Fruit fly (Drosophila melanogaster) whole organism, embryonic: ENCODE measurements around the gene Pex5.
A peak's percentile ranks its signal among the peaks of the same experiment; 100 is the strongest.

Experiments
- Ada2b ChIP-seq: fragments of 200-800 bp; sonication (Bioruptor generic); IDR thresholded peaks from 2 replicates; pipeline ENCODE4 v1.3.6; 2022; ENCODE audit warnings: missing biosample characterization, missing genetic modification characterization
- Adf1 ChIP-seq: fragments of 200-800 bp; sonication (Bioruptor generic); IDR thresholded peaks from 2 replicates; pipeline ENCODE4 v1.3.6; 2022; ENCODE audit warnings: missing biosample characterization, missing genetic modification characterization
- Atf3 ChIP-seq: fragments of 200-800 bp; sonication (Bioruptor generic); optimal IDR thresholded peaks from 3 replicates; lab custom pipeline; 2016; ENCODE audit warnings: missing biosample characterization, missing genetic modification characterization
- C15 ChIP-seq: fragments of 200-800 bp; sonication (Bioruptor generic); IDR thresholded peaks from 3 replicates; pipeline ENCODE4 v1.3.6; 2022; ENCODE audit warnings: missing biosample characterization, missing genetic modification characterization
- CG11085 ChIP-seq: fragments of 200-800 bp; sonication (Bioruptor generic); IDR thresholded peaks from 2 replicates; pipeline ENCODE4 v1.3.6; 2022; ENCODE audit warnings: missing biosample characterization, missing genetic modification characterization
- CG11247 ChIP-seq: fragments of 200-800 bp; sonication (Bioruptor generic); IDR thresholded peaks from 2 replicates; pipeline ENCODE4 v1.3.6; 2022; ENCODE audit warnings: missing biosample characterization, missing genetic modification characterization
- CG11456 ChIP-seq: fragments of 200-800 bp; sonication (Bioruptor generic); IDR thresholded peaks from 3 replicates; pipeline ENCODE4 v1.3.6; 2022; ENCODE audit warnings: missing biosample characterization, missing genetic modification characterization
- CG14965 ChIP-seq: fragments of 200-800 bp; sonication (Bioruptor generic); optimal IDR thresholded peaks from 2 replicates; lab custom pipeline; 2016; ENCODE audit warnings: missing biosample characterization, missing genetic modification characterization, borderline replicate concordance
- CG15073 ChIP-seq: fragments of 200-800 bp; sonication (Bioruptor generic); optimal IDR thresholded peaks from 2 replicates; lab custom pipeline; 2016; ENCODE audit warnings: missing biosample characterization, missing genetic modification characterization
- CG1603 ChIP-seq: fragments of 200-800 bp; sonication (Bioruptor generic); optimal IDR thresholded peaks from 2 replicates; lab custom pipeline; 2019; ENCODE audit warnings: missing biosample characterization, mild to moderate bottlenecking, missing genetic modification characterization, moderate library complexity
- CG16779 ChIP-seq: fragments of 200-800 bp; sonication (Bioruptor generic); IDR thresholded peaks from 2 replicates; pipeline ENCODE4 v1.3.6; 2022; ENCODE audit warnings: missing biosample characterization, missing genetic modification characterization
- CG16815 ChIP-seq: fragments of 200-800 bp; sonication (Bioruptor generic); optimal IDR thresholded peaks from 3 replicates; lab custom pipeline; 2017; ENCODE audit warnings: missing biosample characterization, mild to moderate bottlenecking, missing genetic modification characterization
- CG4360 ChIP-seq: fragments of 200-800 bp; sonication (Bioruptor generic); IDR thresholded peaks from 2 replicates; pipeline ENCODE4 v1.3.6; 2022; ENCODE audit warnings: missing biosample characterization, missing genetic modification characterization
- CG4404 ChIP-seq: fragments of 200-800 bp; sonication (Bioruptor generic); IDR thresholded peaks from 2 replicates; pipeline ENCODE4 v1.3.6; 2022; ENCODE audit warnings: missing biosample characterization, missing genetic modification characterization
- CG6254 ChIP-seq: fragments of 200-800 bp; sonication (Bioruptor generic); optimal IDR thresholded peaks from 3 replicates; lab custom pipeline; 2017; ENCODE audit warnings: mild to moderate bottlenecking, missing biosample characterization, missing genetic modification reagents, missing genetic modification characterization
- CG6683 ChIP-seq: fragments of 200-800 bp; sonication (Bioruptor generic); optimal IDR thresholded peaks from 2 replicates; lab custom pipeline; 2017; ENCODE audit warnings: missing biosample characterization, mild to moderate bottlenecking, missing genetic modification characterization, missing genetic modification reagents
- CG7928 ChIP-seq: fragments of 200-800 bp; sonication (Bioruptor generic); optimal IDR thresholded peaks from 2 replicates; lab custom pipeline; 2017; ENCODE audit warnings: missing biosample characterization, mild to moderate bottlenecking, missing genetic modification characterization
- CG7987 ChIP-seq: fragments of 200-800 bp; sonication (Bioruptor generic); optimal IDR thresholded peaks from 2 replicates; lab custom pipeline; 2018; ENCODE audit warnings: missing biosample characterization, mild to moderate bottlenecking, missing genetic modification characterization, moderate library complexity
- CG8281 ChIP-seq: fragments of 200-800 bp; sonication (Bioruptor generic); optimal IDR thresholded peaks from 2 replicates; lab custom pipeline; 2018; ENCODE audit warnings: missing biosample characterization, mild to moderate bottlenecking, missing genetic modification characterization, moderate library complexity
- CG9932 ChIP-seq: fragments of 200-800 bp; sonication (Bioruptor generic); IDR thresholded peaks from 2 replicates; pipeline ENCODE4 v1.3.6; 2022; ENCODE audit warnings: missing biosample characterization, missing genetic modification characterization
- D19B ChIP-seq: fragments of 200-800 bp; sonication (Bioruptor generic); optimal IDR thresholded peaks from 2 replicates; lab custom pipeline; 2017; ENCODE audit warnings: missing biosample characterization, mild to moderate bottlenecking, missing genetic modification characterization
- Dp ChIP-seq: fragments of 200-800 bp; sonication (Bioruptor generic); optimal IDR thresholded peaks from 2 replicates; lab custom pipeline; 2018; ENCODE audit warnings: missing biosample characterization, mild to moderate bottlenecking, missing genetic modification characterization, moderate library complexity
- Dref ChIP-seq: fragments of 200-800 bp; sonication (Bioruptor generic); IDR thresholded peaks from 2 replicates; pipeline ENCODE4 v1.3.6; 2022; ENCODE audit warnings: missing biosample characterization, missing genetic modification characterization
- Elba2 ChIP-seq: fragments of 200-800 bp; sonication (Bioruptor generic); optimal IDR thresholded peaks from 3 replicates; lab custom pipeline; 2016; ENCODE audit warnings: missing biosample characterization, missing genetic modification characterization
- HHEX ChIP-seq: fragments of 200-800 bp; sonication (Bioruptor generic); optimal IDR thresholded peaks from 3 replicates; lab custom pipeline; 2017; ENCODE audit warnings: missing biosample characterization, mild to moderate bottlenecking, missing genetic modification characterization, missing genetic modification reagents
- HmgZ ChIP-seq: fragments of 200-800 bp; sonication (Bioruptor generic); optimal IDR thresholded peaks from 2 replicates; lab custom pipeline; 2018; ENCODE audit warnings: missing biosample characterization, mild to moderate bottlenecking, missing genetic modification characterization
- Lpt ChIP-seq: fragments of >200 bp; optimal IDR thresholded peaks from 2 replicates; lab custom pipeline; 2018; ENCODE audit warnings: missing biosample characterization, missing genetic modification characterization
- Mrtf ChIP-seq: fragments of 200-800 bp; sonication (Bioruptor generic); IDR thresholded peaks from 3 replicates; pipeline ENCODE4 v1.3.6; 2022; ENCODE audit warnings: missing biosample characterization, missing genetic modification characterization
- Nf-YA ChIP-seq: fragments of 200-800 bp; sonication (Bioruptor generic); IDR thresholded peaks from 2 replicates; pipeline ENCODE4 v1.3.6; 2022; ENCODE audit warnings: missing biosample characterization, missing genetic modification characterization
- Poxn ChIP-seq: fragments of 200-800 bp; sonication (Bioruptor generic); IDR thresholded peaks from 2 replicates; pipeline ENCODE4 v1.3.6; 2022; ENCODE audit warnings: missing biosample characterization, missing genetic modification characterization
- Sin3A ChIP-seq: fragments of >200 bp; optimal IDR thresholded peaks from 2 replicates; lab custom pipeline; 2018
- ac ChIP-seq: fragments of 200-800 bp; sonication (Bioruptor generic); optimal IDR thresholded peaks from 3 replicates; lab custom pipeline; 2017; ENCODE audit warnings: missing biosample characterization, mild to moderate bottlenecking, missing genetic modification characterization
- ap ChIP-seq: fragments of 200-800 bp; sonication (Bioruptor generic); IDR thresholded peaks from 2 replicates; pipeline ENCODE4 v1.3.6; 2022; ENCODE audit warnings: missing biosample characterization, missing genetic modification characterization
- bcd ChIP-seq: fragments of 200-800 bp; sonication (Bioruptor generic); optimal IDR thresholded peaks from 2 replicates; lab custom pipeline; 2017; ENCODE audit warnings: missing biosample characterization, mild to moderate bottlenecking, missing genetic modification characterization
- crp ChIP-seq, 2 experiments: fragments of 200-800 bp; sonication (Bioruptor generic); optimal IDR thresholded peaks; 2 replicates in 1 of 2; 3 replicates in 1 of 2; lab custom pipeline; 2017; ENCODE audit warnings: missing biosample characterization in 2 of 2, missing genetic modification characterization in 2 of 2, mild to moderate bottlenecking in 1 of 2, moderate library complexity in 1 of 2
- dati ChIP-seq: fragments of 200-800 bp; sonication (Bioruptor generic); IDR thresholded peaks from 2 replicates; pipeline ENCODE4 v1.3.6; 2022; ENCODE audit warnings: missing biosample characterization, missing genetic modification characterization
- dmrt99B ChIP-seq: fragments of 200-800 bp; sonication (Bioruptor generic); optimal IDR thresholded peaks from 2 replicates; lab custom pipeline; 2018; ENCODE audit warnings: missing biosample characterization, mild to moderate bottlenecking, missing genetic modification characterization, moderate library complexity
- eve ChIP-seq, 2 experiments: fragments of >200 bp; optimal IDR thresholded peaks; 2 replicates each; lab custom pipeline; 2017; ENCODE audit warnings: missing biosample characterization in 2 of 2, missing genetic modification characterization in 2 of 2
- fd64A ChIP-seq: fragments of 200-800 bp; sonication (Bioruptor generic); optimal IDR thresholded peaks from 3 replicates; lab custom pipeline; 2018; ENCODE audit warnings: missing biosample characterization, mild to moderate bottlenecking, missing genetic modification characterization
- fd96Cb ChIP-seq: fragments of 200-800 bp; sonication (Bioruptor generic); optimal IDR thresholded peaks from 2 replicates; lab custom pipeline; 2018; ENCODE audit warnings: missing biosample characterization, mild to moderate bottlenecking, missing genetic modification characterization, moderate library complexity
- gcm ChIP-seq: fragments of 200-800 bp; sonication (Bioruptor generic); optimal IDR thresholded peaks from 2 replicates; lab custom pipeline; 2019; ENCODE audit warnings: missing biosample characterization, mild to moderate bottlenecking, missing genetic modification characterization, moderate library complexity
- jing ChIP-seq: fragments of 200-800 bp; sonication (Bioruptor generic); optimal IDR thresholded peaks from 2 replicates; lab custom pipeline; 2018; ENCODE audit warnings: missing biosample characterization, mild to moderate bottlenecking, missing genetic modification characterization
- klu ChIP-seq: fragments of 200-800 bp; sonication (Bioruptor generic); IDR thresholded peaks from 2 replicates; pipeline ENCODE4 v1.3.6; 2022; ENCODE audit warnings: missing biosample characterization, missing genetic modification characterization
- knrl ChIP-seq: fragments of 200-800 bp; sonication (Bioruptor generic); IDR thresholded peaks from 3 replicates; pipeline ENCODE4 v1.3.6; 2022; ENCODE audit warnings: missing biosample characterization, missing genetic modification characterization; ENCODE audit not compliant: partially characterized antibody
- repo ChIP-seq: fragments of 200-800 bp; sonication (Bioruptor generic); optimal IDR thresholded peaks from 2 replicates; lab custom pipeline; 2016; ENCODE audit warnings: missing biosample characterization, missing genetic modification characterization
- rib ChIP-seq: fragments of 200-800 bp; sonication (Bioruptor generic); IDR thresholded peaks from 2 replicates; pipeline ENCODE4 v1.3.6; 2022; ENCODE audit warnings: missing biosample characterization, missing genetic modification characterization
- scrt ChIP-seq: fragments of 200-800 bp; sonication (Bioruptor generic); optimal IDR thresholded peaks from 2 replicates; lab custom pipeline; 2018; ENCODE audit warnings: missing biosample characterization, mild to moderate bottlenecking, missing genetic modification characterization, moderate library complexity
- sens ChIP-seq: fragments of 200-800 bp; sonication (Bioruptor generic); peaks from one replicate; lab custom pipeline; 2016; ENCODE audit warnings: missing biosample characterization, missing genetic modification characterization
- sna ChIP-seq: fragments of 200-800 bp; sonication (Bioruptor generic); IDR thresholded peaks from 2 replicates; pipeline ENCODE4 v1.3.6; 2022; ENCODE audit warnings: missing biosample characterization, missing genetic modification characterization; ENCODE audit not compliant: partially characterized antibody
- sug ChIP-seq: fragments of 200-800 bp; optimal IDR thresholded peaks from 2 replicates; lab custom pipeline; 2019; ENCODE audit warnings: missing biosample characterization, mild to moderate bottlenecking, missing genetic modification characterization, moderate library complexity
- unpg ChIP-seq: fragments of 200-800 bp; sonication (Bioruptor generic); optimal IDR thresholded peaks from 3 replicates; lab custom pipeline; 2018; ENCODE audit warnings: missing biosample characterization, mild to moderate bottlenecking, missing genetic modification characterization, moderate library complexity
- wek ChIP-seq: fragments of 200-800 bp; sonication (Bioruptor generic); optimal IDR thresholded peaks from 3 replicates; lab custom pipeline; 2018; ENCODE audit warnings: missing biosample characterization, mild to moderate bottlenecking, missing genetic modification characterization, moderate library complexity

Pex5 gene

DNA sequence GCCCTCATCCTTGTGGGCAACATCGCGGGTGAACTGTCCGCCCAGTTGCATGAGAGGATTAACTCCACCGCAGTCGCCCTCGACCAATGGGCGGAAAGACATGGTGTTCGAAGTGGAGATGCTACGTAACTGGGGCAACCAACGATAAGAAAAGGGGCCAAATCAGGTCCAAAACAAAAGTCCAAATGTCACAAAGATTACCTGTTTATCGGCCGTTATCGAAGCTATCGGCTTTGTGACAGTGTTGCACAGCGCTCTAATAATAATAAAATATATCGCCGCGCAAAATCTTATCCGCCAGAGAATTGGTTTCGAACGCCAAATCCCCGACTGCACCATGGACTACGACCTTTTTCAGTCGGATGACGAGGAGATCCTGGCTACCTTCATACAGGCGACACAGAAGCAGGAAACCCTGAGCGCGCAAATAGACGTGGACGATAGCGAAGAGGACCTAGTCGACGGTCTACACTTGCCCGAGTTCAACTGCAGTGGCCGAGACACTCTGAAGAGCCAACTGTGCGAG is at the start of gene Pex5, which contains the start of gene CG14803 (continued):
- TF ChIP-seq CG7987 (GFP tag; lab: Kevin White, UChicago) (no peak), CG6254 (GFP tag; lab: Kevin White, UChicago) (no peak), CG8281 (tag; lab: Kevin White, UChicago) (no peak), Ada2b (GFP tag; lab: Robert Waterston, UW) (no peak), sens (peak; percentile 75), CG11247 (no peak), bcd (GFP tag; lab: Kevin White, UChicago) (no peak), D19B (GFP tag; lab: Kevin White, UChicago) (no peak), CG6683 (GFP tag; lab: Kevin White, UChicago) (no peak), Nf-YA (no peak), Adf1 (GFP tag; lab: Robert Waterston, UW) (no peak), CG11456 (GFP tag; lab: Robert Waterston, UW) (no peak), CG16815 (GFP tag; lab: Kevin White, UChicago) (no peak), CG7928 (GFP tag; lab: Kevin White, UChicago) (no peak), Lpt (GFP tag; lab: Kevin White, UChicago) (no peak), Atf3 (no peak), Mrtf (GFP tag; lab: Robert Waterston, UW) (no peak), repo (GFP tag; lab: Kevin White, UChicago) (no peak), klu (GFP tag; lab: Robert Waterston, UW) (no peak), HmgZ (tag; lab: Kevin White, UChicago) (peak; percentile 27), scrt (GFP tag; lab: Kevin White, UChicago) (no peak), gcm (GFP tag; lab: Kevin White, UChicago) (no peak), CG11085 (GFP tag; lab: Robert Waterston, UW) (no peak), sna (no peak), CG9932 (GFP tag; lab: Robert Waterston, UW) (no peak; the same call in 1 of the 2 replicates), CG16779 (no peak), sug (tag; lab: Kevin White, UChicago) (peak; percentile 9), Elba2 (GFP tag; lab: Kevin White, UChicago) (peak; percentile 37), HHEX (GFP tag; lab: Kevin White, UChicago) (no peak), crp (GFP tag; optimal IDR thresholded peaks at IDR 0.05; lab: Kevin White, UChicago) (no peak), Sin3A (lab: Kevin White, UChicago) (peak; percentile 13), fd64A (GFP tag; lab: Kevin White, UChicago) (no peak), Poxn (GFP tag; lab: Robert Waterston, UW) (no peak), ap (no peak), rib (GFP tag; lab: Robert Waterston, UW) (no peak), dmrt99B (tag; lab: Kevin White, UChicago) (no peak), dati (GFP tag; lab: Robert Waterston, UW) (no peak), fd96Cb (tag; lab: Kevin White, UChicago) (no peak), C15 (GFP tag; lab: Robert Waterston, UW) (no peak), CG4404 (GFP tag; lab: Robert Waterston, UW) (no peak), CG15073 (GFP tag; lab: Kevin White, UChicago) (no peak), unpg (GFP tag; lab: Kevin White, UChicago) (no peak), CG1603 (tag; lab: Kevin White, UChicago) (no peak), knrl (GFP tag; lab: Robert Waterston, UW) (peak; percentile 45; the same call in 2 of the 3 replicates), wek (GFP tag; lab: Kevin White, UChicago) (no peak), Dref (GFP tag; lab: Robert Waterston, UW) (peak; percentile 77), CG14965 (GFP tag; lab: Kevin White, UChicago) (no peak), ac (no peak), jing (no peak), Dp (GFP tag; lab: Kevin White, UChicago) (peak; percentile 76), eve (GFP tag; optimal IDR thresholded peaks at IDR 0.05; lab: Kevin White, UChicago) (no peak), CG4360 (GFP tag; lab: Robert Waterston, UW) (no peak)
